Worm (Caenorhabditis elegans) whole organism, L4 larva: Measurements from ENCODE around the gene ZC449.4.

Experiments used
- D1046.2 ChIP-seq: fragments of 200-800 bp; sonication (Bioruptor generic); IDR thresholded peaks from 2 replicates; pipeline ENCODE4 v1.3.6; 2022; ENCODE audit warnings: missing genetic modification characterization, missing compliant biosample characterization
- F37D6.2 ChIP-seq: sonication (generic microtip); optimal IDR thresholded peaks from 2 replicates; lab custom pipeline; 2016; ENCODE audit warnings: mild to moderate bottlenecking, missing genetic modification characterization, missing compliant biosample characterization
- F49E8.2 ChIP-seq: sonication (generic microtip); optimal IDR thresholded peaks from 2 replicates; lab custom pipeline; 2016; ENCODE audit warnings: missing compliant biosample characterization, mild to moderate bottlenecking, missing genetic modification characterization, borderline replicate concordance
- Y5F2A.4 ChIP-seq: fragments of 200-800 bp; sonication (Bioruptor generic); optimal IDR thresholded peaks from 2 replicates; lab custom pipeline; 2018; ENCODE audit warnings: mild to moderate bottlenecking, missing genetic modification characterization, missing compliant biosample characterization
- ZK337.2 ChIP-seq: fragments of 200-800 bp; sonication (Bioruptor generic); IDR thresholded peaks from 2 replicates; pipeline ENCODE4 v1.3.6; 2022; ENCODE audit warnings: missing genetic modification reagents, missing genetic modification characterization, missing compliant biosample characterization
- aha-1 ChIP-seq: fragments of 150-350 bp; peaks from one replicate; lab custom pipeline; 2014; ENCODE audit warnings: missing biosample characterization, missing genetic modification characterization
- aly-2 ChIP-seq: sonication (generic microtip); optimal IDR thresholded peaks from 2 replicates; lab custom pipeline; 2018; ENCODE audit warnings: missing biosample characterization, missing genetic modification characterization
- ceh-20 ChIP-seq: fragments of 200-800 bp; sonication (Bioruptor generic); IDR thresholded peaks from 2 replicates; pipeline ENCODE4 v1.3.6; 2022; ENCODE audit warnings: missing genetic modification reagents, missing genetic modification characterization, missing compliant biosample characterization
- ceh-32 ChIP-seq: sonication (generic microtip); optimal IDR thresholded peaks from 2 replicates; lab custom pipeline; 2016; ENCODE audit warnings: mild to moderate bottlenecking, missing genetic modification characterization, missing compliant biosample characterization; ENCODE audit not compliant: poor library complexity
- ceh-62 ChIP-seq: sonication (generic microtip); optimal IDR thresholded peaks from 2 replicates; lab custom pipeline; 2017; ENCODE audit warnings: missing biosample characterization, missing genetic modification characterization
- ces-1 ChIP-seq: fragments of 150-350 bp; sonication (generic microtip); optimal IDR thresholded peaks from 4 replicates; lab custom pipeline; 2014; ENCODE audit warnings: missing biosample characterization, missing genetic modification reagents, missing genetic modification characterization
- cey-2 ChIP-seq: sonication (generic microtip); optimal IDR thresholded peaks from 3 replicates; lab custom pipeline; 2017; ENCODE audit warnings: missing genetic modification characterization, mild to moderate bottlenecking, missing compliant biosample characterization, antibody characterized with exemption, borderline replicate concordance; ENCODE audit not compliant: insufficient read depth
- daf-16 ChIP-seq, 3 experiments: sonication (generic microtip); optimal IDR thresholded peaks; 2 replicates each; lab custom pipeline; 2016 to 2017; ENCODE audit warnings: missing genetic modification characterization in 3 of 3, missing genetic modification reagents in 3 of 3, mild to moderate bottlenecking in 2 of 3, missing compliant biosample characterization in 2 of 3, missing biosample characterization in 1 of 3, moderate library complexity in 1 of 3
- daf-19 ChIP-seq: fragments of 200-800 bp; sonication (Bioruptor generic); conservative IDR thresholded peaks from 2 replicates; pipeline ENCODE4 v1.3.6; 2022; ENCODE audit warnings: missing genetic modification characterization, missing compliant biosample characterization
- dmd-6 ChIP-seq: fragments of 200-800 bp; sonication (Bioruptor generic); IDR thresholded peaks from 2 replicates; pipeline ENCODE4 v1.3.6; 2022; ENCODE audit warnings: missing genetic modification reagents, missing genetic modification characterization, missing compliant biosample characterization
- dpl-1 ChIP-seq: fragments of 150-350 bp; optimal IDR thresholded peaks from 2 replicates; lab custom pipeline; 2014; ENCODE audit warnings: missing biosample characterization, missing genetic modification reagents, missing genetic modification characterization
- egl-27 ChIP-seq: sonication (generic microtip); optimal IDR thresholded peaks from 3 replicates; lab custom pipeline; 2017; ENCODE audit warnings: missing biosample characterization, missing genetic modification reagents, missing genetic modification characterization
- egl-43 ChIP-seq: fragments of 200-800 bp; sonication (Bioruptor generic); IDR thresholded peaks from 2 replicates; pipeline ENCODE4 v1.3.6; 2022; ENCODE audit warnings: missing genetic modification reagents, missing genetic modification characterization, missing compliant biosample characterization
- gei-8 ChIP-seq: fragments of 200-800 bp; sonication (Bioruptor generic); optimal IDR thresholded peaks from 2 replicates; lab custom pipeline; 2018; ENCODE audit warnings: mild to moderate bottlenecking, missing genetic modification characterization, missing compliant biosample characterization
- hlh-11 ChIP-seq: fragments of 200-800 bp; sonication (Bioruptor generic); optimal IDR thresholded peaks from 2 replicates; lab custom pipeline; 2018; ENCODE audit warnings: mild to moderate bottlenecking, missing genetic modification characterization, missing compliant biosample characterization
- hlh-30 ChIP-seq: sonication (generic microtip); optimal IDR thresholded peaks from 2 replicates; lab custom pipeline; 2017; ENCODE audit warnings: antibody characterized with exemption, mild to moderate bottlenecking, missing genetic modification characterization, missing compliant biosample characterization; ENCODE audit not compliant: insufficient read depth
- hmg-1.1 ChIP-seq: fragments of 200-800 bp; sonication (Bioruptor generic); IDR thresholded peaks from 2 replicates; pipeline ENCODE4 v1.3.6; 2022; ENCODE audit warnings: missing genetic modification reagents, missing genetic modification characterization, missing compliant biosample characterization
- lin-13 ChIP-seq: fragments of 150-350 bp; optimal IDR thresholded peaks from 2 replicates; lab custom pipeline; 2014; ENCODE audit warnings: missing biosample characterization, missing genetic modification reagents, missing genetic modification characterization
- lin-15B ChIP-seq: fragments of 150-350 bp; sonication (generic microtip); optimal IDR thresholded peaks from 3 replicates; lab custom pipeline; 2014; ENCODE audit warnings: missing biosample characterization, missing genetic modification characterization
- lin-29 ChIP-seq: fragments of 200-800 bp; sonication (Bioruptor generic); IDR thresholded peaks from 2 replicates; pipeline ENCODE4 v1.3.6; 2022; ENCODE audit warnings: missing genetic modification reagents, missing genetic modification characterization, missing compliant biosample characterization
- lin-38 ChIP-seq: fragments of 200-800 bp; sonication (Bioruptor generic); IDR thresholded peaks from 2 replicates; pipeline ENCODE4 v1.3.6; 2022; ENCODE audit warnings: missing genetic modification reagents, missing genetic modification characterization, missing compliant biosample characterization
- lir-3 ChIP-seq: sonication (generic microtip); optimal IDR thresholded peaks from 2 replicates; lab custom pipeline; 2016; ENCODE audit warnings: mild to moderate bottlenecking, missing genetic modification characterization, missing compliant biosample characterization
- lsy-2 ChIP-seq, 2 experiments: fragments of 150-350 bp in 1 of 2; sonication (generic microtip) in 1 of 2; optimal IDR thresholded peaks; 2 replicates each; lab custom pipeline; 2014 to 2017; ENCODE audit warnings: missing biosample characterization in 2 of 2, missing genetic modification characterization in 2 of 2
- madf-9 ChIP-seq: fragments of 200-800 bp; sonication (Bioruptor generic); conservative IDR thresholded peaks from 2 replicates; pipeline ENCODE4 v1.3.6; 2022; ENCODE audit warnings: missing genetic modification reagents, missing genetic modification characterization, missing compliant biosample characterization
- mdl-1 ChIP-seq, 2 experiments: fragments of 150-350 bp in 1 of 2; sonication (generic microtip) in 1 of 2; optimal IDR thresholded peaks; 2 replicates each; lab custom pipeline; 2014 to 2017; ENCODE audit warnings: missing biosample characterization in 2 of 2, missing genetic modification characterization in 2 of 2
- mdt-29 ChIP-seq: fragments of 200-800 bp; sonication (Bioruptor generic); IDR thresholded peaks from 2 replicates; pipeline ENCODE4 v1.3.6; 2022; ENCODE audit warnings: missing genetic modification reagents, missing genetic modification characterization, missing compliant biosample characterization
- mep-1 ChIP-seq: fragments of 150-350 bp; sonication (generic microtip); optimal IDR thresholded peaks from 3 replicates; lab custom pipeline; 2014; ENCODE audit warnings: missing biosample characterization, missing genetic modification characterization
- mes-2 ChIP-seq: sonication (generic microtip); optimal IDR thresholded peaks from 2 replicates; lab custom pipeline; 2016; ENCODE audit warnings: missing genotype, mild to moderate bottlenecking, missing genetic modification characterization, missing compliant biosample characterization; ENCODE audit not compliant: poor library complexity, severe bottlenecking
- mxl-3 ChIP-seq: fragments of 200-800 bp; sonication (Bioruptor generic); optimal IDR thresholded peaks from 2 replicates; lab custom pipeline; 2018; ENCODE audit warnings: mild to moderate bottlenecking, missing genetic modification characterization, missing compliant biosample characterization
- nhr-10 ChIP-seq: fragments of 150-350 bp; optimal IDR thresholded peaks from 2 replicates; lab custom pipeline; 2014; ENCODE audit warnings: missing biosample characterization, missing genetic modification characterization
- nhr-102 ChIP-seq: sonication (generic microtip); optimal IDR thresholded peaks from 2 replicates; lab custom pipeline; 2016; ENCODE audit warnings: mild to moderate bottlenecking, missing genetic modification characterization, moderate library complexity, missing compliant biosample characterization
- nhr-11 ChIP-seq: fragments of 150-350 bp; optimal IDR thresholded peaks from 2 replicates; lab custom pipeline; 2014; ENCODE audit warnings: missing biosample characterization, missing genetic modification characterization
- nhr-25 ChIP-seq: sonication (generic microtip); optimal IDR thresholded peaks from 2 replicates; lab custom pipeline; 2017; ENCODE audit warnings: missing genetic modification characterization, mild to moderate bottlenecking, missing compliant biosample characterization, antibody characterized with exemption, moderate library complexity, borderline replicate concordance; ENCODE audit not compliant: insufficient read depth
- pqm-1 ChIP-seq: sonication (generic microtip); optimal IDR thresholded peaks from 2 replicates; lab custom pipeline; 2017; ENCODE audit warnings: missing biosample characterization, missing genetic modification characterization
- rbr-2 ChIP-seq: sonication (generic microtip); optimal IDR thresholded peaks from 2 replicates; lab custom pipeline; 2016; ENCODE audit warnings: missing genotype, missing genetic modification characterization, missing compliant biosample characterization
- set-16 ChIP-seq: fragments of 200-800 bp; sonication (Bioruptor generic); IDR thresholded peaks from 2 replicates; pipeline ENCODE4 v1.3.6; 2022; ENCODE audit warnings: missing genetic modification reagents, missing genetic modification characterization, missing compliant biosample characterization
- spr-1 ChIP-seq: sonication (generic microtip); optimal IDR thresholded peaks from 2 replicates; lab custom pipeline; 2016; ENCODE audit warnings: mild to moderate bottlenecking, missing genetic modification characterization, missing compliant biosample characterization
- unc-130 ChIP-seq: sonication (generic microtip); optimal IDR thresholded peaks from 2 replicates; lab custom pipeline; 2016; ENCODE audit warnings: missing genetic modification reagents, missing genetic modification characterization, missing compliant biosample characterization
- unc-39 ChIP-seq: sonication (generic microtip); optimal IDR thresholded peaks from 2 replicates; lab custom pipeline; 2017; ENCODE audit warnings: missing biosample characterization, missing genetic modification characterization
- zfp-3 ChIP-seq: fragments of 200-800 bp; sonication (Bioruptor generic); conservative IDR thresholded peaks from 2 replicates; pipeline ENCODE4 v1.3.6; 2022; ENCODE audit warnings: missing genetic modification reagents, missing genetic modification characterization, missing compliant biosample characterization
- zip-2 ChIP-seq: fragments of 150-350 bp; optimal IDR thresholded peaks from 2 replicates; lab custom pipeline; 2014; ENCODE audit warnings: missing biosample characterization, missing genetic modification characterization

The ZC449.4 gene

ce11 chrX:4981059-4981458 lies 52.7 kb downstream of the ZC449.4 start:
- TF ChIP-seq hlh-30 (tag; lab: Kevin White, UChicago) (peak; percentile 37), rbr-2 (tag; lab: Kevin White, UChicago) (peak; percentile 12), nhr-25 (tag; lab: Kevin White, UChicago) (no peak), egl-43 (GFP tag; lab: Robert Waterston, UW) (no peak), D1046.2 (GFP tag; lab: Robert Waterston, UW) (no peak), lir-3 (tag; lab: Kevin White, UChicago) (no peak), aha-1 (tag; lab: Kevin White, UChicago) (peak; percentile 64), nhr-102 (no peak), lin-29 (GFP tag; lab: Robert Waterston, UW) (no peak), lin-38 (no peak), nhr-11 (no peak), hmg-1.1 (GFP tag; lab: Robert Waterston, UW) (no peak), mdt-29 (GFP tag; lab: Robert Waterston, UW) (no peak), lin-15B (tag; lab: Kevin White, UChicago) (no peak), unc-130 (GFP tag; lab: Kevin White, UChicago) (no peak), mes-2 (no peak), lin-13 (no peak), madf-9 (GFP tag; lab: Robert Waterston, UW) (no peak), set-16 (no peak), mep-1 (tag; lab: Kevin White, UChicago) (peak; percentile 35), spr-1 (tag; lab: Kevin White, UChicago) (no peak), F49E8.2 (no peak), ces-1 (GFP tag; lab: Kevin White, UChicago) (no peak), gei-8 (GFP tag; lab: Kevin White, UChicago) (no peak), Y5F2A.4 (GFP tag; lab: Kevin White, UChicago) (no peak), ceh-20 (GFP tag; lab: Robert Waterston, UW) (peak; percentile 26; the same call in 1 of the 2 replicates), hlh-11 (tag; lab: Kevin White, UChicago) (no peak), dpl-1 (GFP tag; lab: Kevin White, UChicago) (no peak), ZK337.2 (GFP tag; lab: Robert Waterston, UW) (no peak), ceh-32 (tag; lab: Kevin White, UChicago) (no peak), zip-2 (tag; lab: Kevin White, UChicago) (no peak), lsy-2 (tag; optimal IDR thresholded peaks at IDR 0.05; lab: Kevin White, UChicago) (no peak), mdl-1 (tag; optimal IDR thresholded peaks at IDR 0.05; lab: Kevin White, UChicago) (peak in 1 of 2 experiments; percentile 37), aly-2 (tag; lab: Kevin White, UChicago) (no peak), nhr-10 (tag; lab: Kevin White, UChicago) (no peak), mxl-3 (GFP tag; lab: Kevin White, UChicago) (peak; percentile 8), F37D6.2 (tag; lab: Kevin White, UChicago) (no peak), zfp-3 (GFP tag; lab: Robert Waterston, UW) (no peak), unc-39 (tag; lab: Kevin White, UChicago) (no peak), daf-19 (GFP tag; lab: Robert Waterston, UW) (no peak), ceh-62 (tag; lab: Kevin White, UChicago) (no peak)

DNA sequence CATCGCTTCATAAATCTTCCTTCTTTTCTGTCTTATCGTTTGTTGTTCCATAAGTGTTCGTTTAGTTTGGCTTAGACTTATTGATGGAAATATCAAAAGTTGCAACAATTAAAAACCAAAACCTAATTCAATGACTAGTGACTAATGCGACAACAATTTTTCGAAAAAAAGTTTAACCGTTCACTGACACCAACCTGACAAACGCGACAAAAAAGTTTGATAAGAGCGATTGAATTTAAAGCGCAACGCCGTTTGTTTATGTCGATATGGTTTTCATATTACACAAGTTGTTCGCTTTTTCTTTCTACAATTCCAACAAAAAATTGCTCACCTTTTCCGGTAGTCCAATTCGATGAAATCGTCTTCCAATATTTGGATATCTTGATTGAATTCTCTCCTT lies 54.7 kb downstream of the ZC449.4 start:
- TF ChIP-seq dmd-6 (GFP tag; lab: Robert Waterston, UW) (peak; percentile 30; the same call in 1 of the 2 replicates), rbr-2 (tag; lab: Kevin White, UChicago) (no peak), egl-27 (no peak), pqm-1 (tag; lab: Kevin White, UChicago) (peak; percentile 43), daf-16 (GFP tag; optimal IDR thresholded peaks at IDR 0.05; lab: Kevin White, UChicago) (no peak), daf-16 (tag; optimal IDR thresholded peaks at IDR 0.05; lab: Kevin White, UChicago) (peak; percentile 73), cey-2 (tag; lab: Kevin White, UChicago) (no peak)
- TF ChIP-seq, all 104 proteins: peak for 3
